ENCODE assay signal across 2 fruit fly cellular contexts in the genomic region with DNA sequence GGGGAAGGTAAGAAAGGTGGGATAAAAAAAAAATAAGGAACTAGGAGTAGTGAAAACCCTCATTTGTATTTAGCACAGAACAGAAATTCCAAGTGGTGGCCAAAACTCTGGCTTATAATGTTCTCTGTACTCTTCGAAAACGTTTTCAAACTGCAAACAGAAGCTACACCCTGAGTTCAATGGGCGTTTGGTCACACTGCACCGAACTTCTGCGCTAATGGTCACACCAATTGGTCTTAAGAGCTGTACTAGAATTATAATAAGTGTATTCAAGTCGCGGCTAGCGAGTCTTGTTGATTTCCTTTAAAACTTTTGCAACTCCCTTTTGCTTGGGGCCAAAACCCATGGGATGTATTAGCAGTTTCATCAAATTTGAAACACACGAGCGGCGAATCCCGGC.
A peak's percentile ranks its signal among the peaks of the same experiment; 100 is the strongest.
TF ChIP-seq lines count a peak whose summit lies in the region.

No protein-coding gene starts in this region.

- TF ChIP-seq CTCF in whole organism, embryonic (GFP tag; optimal IDR thresholded peaks at IDR 0.05; lab: Kevin White, UChicago): no peak

TF ChIP-seq in whole organism, embryonic, 481 proteins besides CTCF, POLR2A, EP300 and RAD21:
- TF ChIP-seq row (GFP tag; IDR thresholded peaks at IDR 0.05; lab: Robert Waterston, UW) (0 out of 3 replicates have a peak, but pooled peaks have one; percentile 28), CG13287 (GFP tag; IDR thresholded peaks at IDR 0.05; lab: Robert Waterston, UW; ENCODE audit: partially characterized antibody) (0 out of 2 replicates have a peak, but pooled peaks have one; percentile 6), Hr39 (optimal IDR thresholded peaks at IDR 0.05; lab: Kevin White, UChicago) (no peak), stwl (tag; optimal IDR thresholded peaks at IDR 0.05; lab: Kevin White, UChicago) (peak; percentile 92)
TF ChIP-seq in whole organism, embryonic: peak in this region for 3.

TF ChIP-seq in whole organism, prepupa, 60 proteins besides CTCF, POLR2A, EP300 and RAD21:
- TF ChIP-seq Eip78C (GFP tag; lab: Kevin White, UChicago): peak; percentile 5
- no peak for TF ChIP-seq CG15336 (GFP tag; IDR thresholded peaks at IDR 0.05; lab: Robert Waterston, UW)
- no peak for TF ChIP-seq CG6276 (GFP tag; optimal IDR thresholded peaks at IDR 0.05; lab: Kevin White, UChicago)
- TF ChIP-seq fkh (GFP tag; optimal IDR thresholded peaks at IDR 0.05; lab: Kevin White, UChicago): no peak
- TF ChIP-seq cyc (GFP tag; optimal IDR thresholded peaks at IDR 0.05; lab: Kevin White, UChicago): no peak
- TF ChIP-seq achi (GFP tag; optimal IDR thresholded peaks at IDR 0.05; lab: Kevin White, UChicago): no peak
- TF ChIP-seq CG8119 (GFP tag; IDR thresholded peaks at IDR 0.05; lab: Robert Waterston, UW): no peak
- no peak for TF ChIP-seq CG6163 (GFP tag; IDR thresholded peaks at IDR 0.05; lab: Robert Waterston, UW)
TF ChIP-seq in whole organism, prepupa: peak in this region for 1.
